Worm (Caenorhabditis elegans) whole organism, midembryonic: Measurements from ENCODE around the gene C35A5.4.

ENCODE experiments used
- T22C8.4 ChIP-seq: fragments of 200-800 bp; sonication (Bioruptor generic); IDR thresholded peaks from 2 replicates; pipeline ENCODE4 v1.3.6; 2022; ENCODE audit warnings: missing genetic modification characterization, missing compliant biosample characterization
- cog-1 ChIP-seq: sonication (generic microtip); optimal IDR thresholded peaks from 2 replicates; lab custom pipeline; 2016; ENCODE audit warnings: missing genetic modification characterization, missing compliant biosample characterization
- flt-1 ChIP-seq: fragments of 200-800 bp; sonication (Bioruptor generic); IDR thresholded peaks from 2 replicates; pipeline ENCODE4 v1.3.6; 2022; ENCODE audit warnings: missing genetic modification characterization, missing compliant biosample characterization
- klf-2 ChIP-seq: fragments of 200-800 bp; sonication (Bioruptor generic); conservative IDR thresholded peaks from 2 replicates; pipeline ENCODE4 v1.3.6; 2022; ENCODE audit warnings: missing genetic modification reagents, missing genetic modification characterization, missing compliant biosample characterization
- med-1 ChIP-seq: sonication (generic microtip); optimal IDR thresholded peaks from 2 replicates; lab custom pipeline; 2017; ENCODE audit warnings: missing genetic modification characterization, mild to moderate bottlenecking, missing compliant biosample characterization, antibody characterized with exemption, missing genetic modification reagents; ENCODE audit not compliant: insufficient read depth
- ref-1 ChIP-seq: fragments of 200-800 bp; sonication (Bioruptor generic); conservative IDR thresholded peaks from 2 replicates; pipeline ENCODE4 v1.3.6; 2022; ENCODE audit warnings: missing genetic modification reagents, missing genetic modification characterization, missing compliant biosample characterization
- tab-1 ChIP-seq: fragments of 200-800 bp; sonication (Bioruptor generic); IDR thresholded peaks from 2 replicates; pipeline ENCODE4 v1.3.6; 2022; ENCODE audit warnings: missing genetic modification characterization, missing compliant biosample characterization
- ztf-23 ChIP-seq: fragments of 200-800 bp; sonication (Bioruptor generic); IDR thresholded peaks from 2 replicates; pipeline ENCODE4 v1.3.6; 2022; ENCODE audit warnings: missing genetic modification reagents, missing genetic modification characterization, missing compliant biosample characterization
- ztf-29 ChIP-seq: fragments of 200-800 bp; sonication (Bioruptor generic); IDR thresholded peaks from 2 replicates; pipeline ENCODE4 v1.3.6; 2022; ENCODE audit warnings: missing genetic modification reagents, missing genetic modification characterization, missing compliant biosample characterization

Gene C35A5.4

ce11 chrV:10491443-10491842 is 5.4 kb upstream of the C35A5.4 start, which contains the start of gene aqp-5:
Gene aqp-5 (plus strand): TSS chrV:10491743.
- TF ChIP-seq ztf-23, result no peak

ce11 chrV:10493150-10493549 is 3.7 kb upstream of the C35A5.4 start, which contains the start of gene ugt-33:
Gene ugt-33 (plus strand): TSS chrV:10493409.
- TF ChIP-seq tab-1 (GFP tag; lab: Robert Waterston, UW) (no peak), ztf-23 (no peak), klf-2 (no peak), T22C8.4 (GFP tag; lab: Robert Waterston, UW) (no peak)

ce11 chrV:10501295-10501694 is 4.5 kb downstream of the C35A5.4 start, which contains the start of gene C35A5.3:
Gene C35A5.3 (minus strand): TSS chrV:10501395.
- TF ChIP-seq ztf-23, result no peak
- TF ChIP-seq med-1 (GFP tag; lab: Kevin White, UChicago), result no peak

- TF ChIP-seq med-1 (GFP tag; lab: Kevin White, UChicago), result no peak
- TF ChIP-seq ztf-23, result no peak
- TF ChIP-seq ztf-29 (GFP tag; lab: Robert Waterston, UW), result no peak
- no peak for TF ChIP-seq klf-2
- TF ChIP-seq cog-1 (tag; lab: Kevin White, UChicago), result no peak
- no peak for TF ChIP-seq tab-1 (GFP tag; lab: Robert Waterston, UW)
Observed at ce11 chrV:10503011-10503410, 6.2 kb downstream of the C35A5.4 start, which contains the start of gene C35A5.11. Gene C35A5.11 (minus strand): TSS chrV:10503111.

- TF ChIP-seq cog-1 (tag; lab: Kevin White, UChicago), result no peak
- TF ChIP-seq flt-1, result no peak
- no peak for TF ChIP-seq ref-1 (GFP tag; lab: Robert Waterston, UW)
- no peak for TF ChIP-seq tab-1 (GFP tag; lab: Robert Waterston, UW)
- no peak for TF ChIP-seq med-1 (GFP tag; lab: Kevin White, UChicago)
- TF ChIP-seq ztf-29 (GFP tag; lab: Robert Waterston, UW), result no peak
- no peak for TF ChIP-seq ztf-23
- no peak for TF ChIP-seq klf-2
- no peak for TF ChIP-seq T22C8.4 (GFP tag; lab: Robert Waterston, UW)
Observed at ce11 chrV:10503893-10504292, 7.1 kb downstream of the C35A5.4 start, which contains the start of gene C35A5.10. Gene C35A5.10 (plus strand): TSS chrV:10504193.

ce11 chrV:10505553-10505952 is 8.7 kb downstream of the C35A5.4 start, which contains the start of gene C35A5.5:
Gene C35A5.5 (plus strand): TSS chrV:10505853.
- TF ChIP-seq ztf-23 (no peak), ztf-29 (GFP tag; lab: Robert Waterston, UW) (no peak), T22C8.4 (GFP tag; lab: Robert Waterston, UW) (no peak), flt-1 (no peak), cog-1 (tag; lab: Kevin White, UChicago) (no peak), klf-2 (no peak), med-1 (GFP tag; lab: Kevin White, UChicago) (no peak), ref-1 (GFP tag; lab: Robert Waterston, UW) (no peak), tab-1 (GFP tag; lab: Robert Waterston, UW) (no peak)

ce11 chrV:10508855-10509254 is 12.0 kb downstream of the C35A5.4 start, which contains the start of gene C35A5.6:
Gene C35A5.6 (plus strand): TSS chrV:10509137.
- no peak for TF ChIP-seq flt-1
- TF ChIP-seq T22C8.4 (GFP tag; lab: Robert Waterston, UW), result no peak
- TF ChIP-seq klf-2, result no peak
- no peak for TF ChIP-seq ztf-29 (GFP tag; lab: Robert Waterston, UW)
- no peak for TF ChIP-seq tab-1 (GFP tag; lab: Robert Waterston, UW)
- TF ChIP-seq med-1 (GFP tag; lab: Kevin White, UChicago), result no peak
- TF ChIP-seq ztf-23, result no peak
- no peak for TF ChIP-seq cog-1 (tag; lab: Kevin White, UChicago)
- TF ChIP-seq ref-1 (GFP tag; lab: Robert Waterston, UW), result no peak

ce11 chrV:10514271-10514670 is 17.4 kb downstream of the C35A5.4 start, which contains the start of gene dmsr-8:
Gene dmsr-8 (minus strand): TSS chrV:10514371.
- TF ChIP-seq ztf-23 (no peak), flt-1 (no peak)

ce11 chrV:10516702-10517101 is 19.9 kb downstream of the C35A5.4 start:
- TF ChIP-seq ref-1 (GFP tag; lab: Robert Waterston, UW) (no peak), ztf-29 (GFP tag; lab: Robert Waterston, UW) (no peak), tab-1 (GFP tag; lab: Robert Waterston, UW) (no peak), cog-1 (tag; lab: Kevin White, UChicago) (no peak), med-1 (GFP tag; lab: Kevin White, UChicago) (no peak), flt-1 (no peak), ztf-23 (no peak), klf-2 (no peak), T22C8.4 (GFP tag; lab: Robert Waterston, UW) (no peak)

- TF ChIP-seq ztf-23 (no peak), cog-1 (tag; lab: Kevin White, UChicago) (peak; percentile 3), med-1 (GFP tag; lab: Kevin White, UChicago) (no peak), T22C8.4 (GFP tag; lab: Robert Waterston, UW) (no peak), tab-1 (GFP tag; lab: Robert Waterston, UW) (no peak), flt-1 (peak; percentile 79; the same call in 1 of the 2 replicates), ref-1 (GFP tag; lab: Robert Waterston, UW) (no peak), klf-2 (0 out of 2 replicates have a peak, but pooled peaks have one; percentile 27), ztf-29 (GFP tag; lab: Robert Waterston, UW) (no peak)
Observed at ce11 chrV:10525902-10526301, 29.1 kb downstream of the C35A5.4 start, which contains the start of the genes C35A5.8 and hda-11. Gene C35A5.8 (minus strand): TSS chrV:10525908. Gene hda-11 (plus strand): TSS chrV:10526184.

ce11 chrV:10528500-10528899 is 31.7 kb downstream of the C35A5.4 start, which contains the start of gene F25D1.3:
Gene F25D1.3 (plus strand): TSS chrV:10528724.
- TF ChIP-seq ztf-29 (GFP tag; lab: Robert Waterston, UW) (no peak), T22C8.4 (GFP tag; lab: Robert Waterston, UW) (no peak), flt-1 (no peak), ref-1 (GFP tag; lab: Robert Waterston, UW) (no peak), cog-1 (tag; lab: Kevin White, UChicago) (no peak), ztf-23 (no peak), med-1 (GFP tag; lab: Kevin White, UChicago) (no peak), tab-1 (GFP tag; lab: Robert Waterston, UW) (no peak), klf-2 (no peak)
